Worm (Caenorhabditis elegans): ENCODE results near the gene H40L08.9.

- TF ChIP-seq F10E7.11 (tag; optimal IDR thresholded peaks at IDR 0.05) (no peak), B0035.1 (tag; optimal IDR thresholded peaks at IDR 0.05) (no peak), dox-1 (GFP tag; IDR thresholded peaks at IDR 0.05) (no peak), egl-44 (GFP tag; IDR thresholded peaks at IDR 0.05) (no peak), ceh-27 (GFP tag; optimal IDR thresholded peaks at IDR 0.05) (no peak), Y67H2A.10 (GFP tag; conservative IDR thresholded peaks at IDR 0.05) (no peak), aptf-3 (GFP tag; IDR thresholded peaks at IDR 0.05) (no peak), pbrm-1 (GFP tag; IDR thresholded peaks at IDR 0.05) (no peak), sdz-38 (tag; optimal IDR thresholded peaks at IDR 0.05) (no peak), ceh-58 (GFP tag; IDR thresholded peaks at IDR 0.05) (no peak)
Observed at ce11 chrX:15096277-15096676, 20.0 kb upstream of the H40L08.9 start.

All from whole organism, young adult.